Worm (Caenorhabditis elegans): ENCODE measurements around the gene F25E2.2.

The F25E2.2 gene

DNA sequence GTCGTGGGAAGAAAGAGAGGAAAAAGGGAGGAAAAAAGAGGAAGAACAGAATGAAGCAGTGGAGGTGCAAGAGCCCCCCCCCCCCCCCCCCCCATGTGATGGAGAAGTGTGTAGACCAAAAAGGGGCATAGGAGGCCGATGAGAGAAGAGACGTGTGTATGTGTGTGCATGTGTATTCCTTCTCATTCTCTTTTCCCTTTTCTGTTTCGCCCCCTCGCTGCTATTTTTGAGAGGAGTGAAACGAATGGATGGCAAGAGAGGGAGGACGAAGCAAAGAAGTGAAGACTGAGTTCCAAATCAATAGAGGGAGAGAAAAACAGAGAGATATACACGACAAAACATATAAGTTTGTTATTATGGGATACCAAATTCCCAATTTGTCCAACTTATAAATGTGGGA, 50.0 kb downstream of the F25E2.2 start (continued):
- TF ChIP-seq sdz-12 (GFP tag; optimal IDR thresholded peaks at IDR 0.05): no peak
- TF ChIP-seq zag-1 (tag; optimal IDR thresholded peaks at IDR 0.05): no peak
- TF ChIP-seq dmd-8 (GFP tag; IDR thresholded peaks at IDR 0.05): no peak
- TF ChIP-seq mes-2 (tag; optimal IDR thresholded peaks at IDR 0.05; ENCODE audit: poor library complexity, severe bottlenecking): peak; percentile 25
- peak; percentile 26 for TF ChIP-seq dve-1 (tag; optimal IDR thresholded peaks at IDR 0.05; ENCODE audit: insufficient read depth)
- TF ChIP-seq zfp-3 (GFP tag; conservative IDR thresholded peaks at IDR 0.05): no peak

DNA sequence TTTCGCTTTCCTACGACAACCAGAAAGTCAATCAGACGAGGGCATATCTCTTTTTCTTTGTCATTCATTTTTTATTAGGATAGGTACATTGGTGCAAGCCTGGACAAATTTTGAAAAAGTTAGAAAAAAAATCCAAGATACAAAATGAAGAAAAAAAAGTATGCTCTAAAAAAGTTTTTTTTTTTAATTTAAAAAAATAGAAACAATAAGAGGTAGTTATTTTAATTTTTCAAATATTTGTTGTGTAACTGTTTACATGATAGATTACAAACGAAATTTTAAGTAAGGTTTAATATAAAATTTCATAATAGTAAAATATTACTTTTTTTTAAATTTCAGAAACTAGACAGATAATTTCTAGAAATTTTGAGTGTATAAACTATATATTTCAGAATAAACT, 51.0 kb downstream of the F25E2.2 start, which contains the start of gene aex-3:
aex-3 (minus strand) TSS at position 101 of the 400 bp plus-strand sequence.
- TF ChIP-seq dmd-9 (GFP tag; IDR thresholded peaks at IDR 0.05) (no peak), unc-62 (GFP tag; optimal IDR thresholded peaks at IDR 0.05 in 1 of 2) (no peak), unc-62 (tag; optimal IDR thresholded peaks at IDR 0.05) (no peak), fos-1 (tag; optimal IDR thresholded peaks at IDR 0.05) (no peak)
